Fruit fly (Drosophila melanogaster): ENCODE data around the gene Srp14.

Srp14 gene

dm6 chr3R:20592517-20593462 is 12.9 kb downstream of the Srp14 start, which contains the start of the genes Pus1 and bon:
Pus1 (minus strand) TSS chr3R:20592671.
bon (plus strand) TSS chr3R:20593139.
- TF ChIP-seq CG9948 (tag; optimal IDR thresholded peaks at IDR 0.05) (no peak), CG12605 (GFP tag; IDR thresholded peaks at IDR 0.05) (no peak), CG4496 (GFP tag; IDR thresholded peaks at IDR 0.05) (peak; percentile 20; the same call in 1 of the 3 replicates), Ets98B (GFP tag; IDR thresholded peaks at IDR 0.05) (no peak), EcR (GFP tag; optimal IDR thresholded peaks at IDR 0.05) (peak; percentile 2)

DNA sequence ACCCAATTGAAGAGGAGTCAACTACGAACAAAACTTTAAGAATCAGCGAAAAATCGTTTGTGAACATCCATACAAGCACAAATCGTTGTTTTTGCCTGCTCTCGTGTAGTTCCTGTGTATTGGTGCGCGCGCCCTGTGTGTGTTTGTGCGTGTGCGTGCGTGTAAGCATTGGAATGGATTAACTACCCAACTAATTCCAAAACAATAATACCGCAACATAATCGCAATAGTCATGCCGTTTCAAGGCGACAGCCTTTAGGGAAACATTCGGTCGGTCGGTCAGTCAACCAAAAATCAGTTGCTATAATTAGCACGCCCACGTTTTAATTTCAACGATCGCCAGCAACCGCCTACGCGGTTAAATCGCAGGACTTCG is 13.5 kb downstream of the Srp14 start:
- TF ChIP-seq fd96Ca (GFP tag; IDR thresholded peaks at IDR 0.05): 0 out of 3 replicates have a peak, but pooled peaks have one; percentile 27
- TF ChIP-seq CG34367 (tag; optimal IDR thresholded peaks at IDR 0.05): no peak

- peak; percentile 8; the same call in 1 of the 2 replicates for TF ChIP-seq CG10348 (GFP tag; IDR thresholded peaks at IDR 0.05)
- peak; percentile 70 for TF ChIP-seq CG32121 (GFP tag; IDR thresholded peaks at IDR 0.05)
- peak; percentile 35; the same call in 1 of the 3 replicates for TF ChIP-seq fd96Ca (GFP tag; IDR thresholded peaks at IDR 0.05)
- peak; percentile 98 for TF ChIP-seq CG9948 (tag; optimal IDR thresholded peaks at IDR 0.05)
- TF ChIP-seq Pif1A (GFP tag; optimal IDR thresholded peaks at IDR 0.05): peak; percentile 82
- peak; percentile 95 for TF ChIP-seq CG17806 (tag; optimal IDR thresholded peaks at IDR 0.05)
- TF ChIP-seq CG15710 (tag; optimal IDR thresholded peaks at IDR 0.05): peak; percentile 96
- peak; percentile 76 for TF ChIP-seq Pif1B (GFP tag; optimal IDR thresholded peaks at IDR 0.05)
- peak; percentile 98 for TF ChIP-seq CG8159 (tag; optimal IDR thresholded peaks at IDR 0.05)
- peak; percentile 60 for TF ChIP-seq gl (tag; optimal IDR thresholded peaks at IDR 0.05)
- TF ChIP-seq CG12605 (GFP tag; IDR thresholded peaks at IDR 0.05): peak; percentile 83
- TF ChIP-seq rn (GFP tag; IDR thresholded peaks at IDR 0.05): peak; percentile 75; the same call in 1 of the 2 replicates
- peak; percentile 74 for TF ChIP-seq Snoo (tag; optimal IDR thresholded peaks at IDR 0.05)
- TF ChIP-seq Ets98B (GFP tag; IDR thresholded peaks at IDR 0.05): peak; percentile 74
- TF ChIP-seq CG13204 (GFP tag; optimal IDR thresholded peaks at IDR 0.05): peak; percentile 83
- TF ChIP-seq CG34367 (tag; optimal IDR thresholded peaks at IDR 0.05): peak; percentile 90
- peak; percentile 95 for TF ChIP-seq CG14655 (GFP tag; optimal IDR thresholded peaks at IDR 0.05)
- TF ChIP-seq CG4496 (GFP tag; IDR thresholded peaks at IDR 0.05): peak; percentile 76
- TF ChIP-seq EcR (GFP tag; optimal IDR thresholded peaks at IDR 0.05): peak; percentile 54
- TF ChIP-seq D1 (tag; optimal IDR thresholded peaks at IDR 0.05): peak; percentile 96
- peak; percentile 89 for TF ChIP-seq CG8301 (tag; optimal IDR thresholded peaks at IDR 0.05)
Measured at dm6 chr3R:20594194-20595144, 14.6 kb downstream of the Srp14 start.

dm6 chr3R:20595145-20595812 is 15.4 kb downstream of the Srp14 start:
- TF ChIP-seq CG8301 (tag; optimal IDR thresholded peaks at IDR 0.05) (peak; percentile 18), Snoo (tag; optimal IDR thresholded peaks at IDR 0.05) (no peak), CG8159 (tag; optimal IDR thresholded peaks at IDR 0.05) (peak; percentile 12), gl (tag; optimal IDR thresholded peaks at IDR 0.05) (no peak), rn (GFP tag; IDR thresholded peaks at IDR 0.05) (no peak), CG13204 (GFP tag; optimal IDR thresholded peaks at IDR 0.05) (no peak), fd96Ca (GFP tag; IDR thresholded peaks at IDR 0.05) (no peak), CG17806 (tag; optimal IDR thresholded peaks at IDR 0.05) (peak; percentile 20), EcR (GFP tag; optimal IDR thresholded peaks at IDR 0.05) (no peak), CG14655 (GFP tag; optimal IDR thresholded peaks at IDR 0.05) (peak; percentile 59), CG9948 (tag; optimal IDR thresholded peaks at IDR 0.05) (no peak), Pif1A (GFP tag; optimal IDR thresholded peaks at IDR 0.05) (no peak)

dm6 chr3R:20595901-20596300 is 16.0 kb downstream of the Srp14 start:
- TF ChIP-seq CG4496 (GFP tag; IDR thresholded peaks at IDR 0.05) (no peak), CG9948 (tag; optimal IDR thresholded peaks at IDR 0.05) (no peak), Pif1B (GFP tag; optimal IDR thresholded peaks at IDR 0.05) (no peak), CG10348 (GFP tag; IDR thresholded peaks at IDR 0.05) (no peak), CG12605 (GFP tag; IDR thresholded peaks at IDR 0.05) (no peak), CG15710 (tag; optimal IDR thresholded peaks at IDR 0.05) (no peak), CG32121 (GFP tag; IDR thresholded peaks at IDR 0.05) (no peak), Snoo (tag; optimal IDR thresholded peaks at IDR 0.05) (no peak)

Measured in whole organism, pupa.